Worm (Caenorhabditis elegans) whole organism, L1 larva: ENCODE data around the gene srw-94.

ENCODE experiments used
- F16B12.6 ChIP-seq: fragments of 150-350 bp; optimal IDR thresholded peaks from 2 replicates; lab custom pipeline; 2014; ENCODE audit warnings: missing biosample characterization, missing genetic modification characterization
- aly-2 ChIP-seq: fragments of 150-350 bp; optimal IDR thresholded peaks from 2 replicates; lab custom pipeline; 2014; ENCODE audit warnings: missing biosample characterization, missing genetic modification characterization
- ceh-63 ChIP-seq: fragments of 200-800 bp; sonication (Bioruptor generic); optimal IDR thresholded peaks from 2 replicates; lab custom pipeline; 2018; ENCODE audit warnings: mild to moderate bottlenecking, missing genetic modification characterization, missing compliant biosample characterization
- dpl-1 ChIP-seq, 3 experiments: fragments of 150-350 bp in 2 of 3; sonication (generic microtip) in 1 of 3; optimal IDR thresholded peaks; 2 replicates each; lab custom pipeline; 2014 to 2017; ENCODE audit warnings: missing biosample characterization in 3 of 3, missing genetic modification characterization in 3 of 3, missing genetic modification reagents in 3 of 3
- dsc-1 ChIP-seq: sonication (generic microtip); optimal IDR thresholded peaks from 2 replicates; lab custom pipeline; 2016; ENCODE audit warnings: mild to moderate bottlenecking, missing genetic modification characterization, missing compliant biosample characterization
- efl-1 ChIP-seq, 4 experiments: fragments of 150-350 bp; optimal IDR thresholded peaks in 3 of 4; peaks in 1 of 4; 1 replicate in 1 of 4; 2 replicates in 3 of 4; lab custom pipeline; 2014; ENCODE audit warnings: missing biosample characterization in 2 of 4, missing genetic modification characterization in 2 of 4, missing genetic modification reagents in 2 of 4
- efl-3 ChIP-seq: fragments of 200-800 bp; sonication (Bioruptor generic); optimal IDR thresholded peaks from 2 replicates; lab custom pipeline; 2018; ENCODE audit warnings: mild to moderate bottlenecking, missing genetic modification characterization, missing compliant biosample characterization
- egl-13 ChIP-seq: sonication (generic microtip); optimal IDR thresholded peaks from 2 replicates; lab custom pipeline; 2016; ENCODE audit warnings: missing genotype, missing genetic modification reagents, missing genetic modification characterization, missing compliant biosample characterization
- elt-2 ChIP-seq: sonication (generic microtip); optimal IDR thresholded peaks from 2 replicates; lab custom pipeline; 2016; ENCODE audit warnings: missing genetic modification characterization, mild to moderate bottlenecking, inconsistent platforms, missing compliant biosample characterization, missing genetic modification reagents
- ets-5 ChIP-seq: fragments of 200-800 bp; sonication (Bioruptor generic); IDR thresholded peaks from 2 replicates; pipeline ENCODE4 v1.3.6; 2022; ENCODE audit warnings: missing genetic modification characterization, missing compliant biosample characterization
- grh-1 ChIP-seq: fragments of 200-800 bp; sonication (Bioruptor generic); IDR thresholded peaks from 2 replicates; pipeline ENCODE4 v1.3.6; 2022; ENCODE audit warnings: missing genetic modification reagents, missing genetic modification characterization, missing compliant biosample characterization
- hlh-17 ChIP-seq: fragments of 200-800 bp; sonication (Bioruptor generic); optimal IDR thresholded peaks from 2 replicates; lab custom pipeline; 2018; ENCODE audit warnings: missing genetic modification characterization, mild to moderate bottlenecking, missing compliant biosample characterization, moderate library complexity, borderline replicate concordance
- hlh-4 ChIP-seq: sonication (generic microtip); optimal IDR thresholded peaks from 2 replicates; lab custom pipeline; 2016; ENCODE audit warnings: mild to moderate bottlenecking, missing genetic modification characterization, missing compliant biosample characterization
- hpl-2 ChIP-seq: fragments of 150-350 bp; optimal IDR thresholded peaks from 2 replicates; lab custom pipeline; 2014; ENCODE audit warnings: missing biosample characterization, missing genetic modification reagents, missing genetic modification characterization
- irx-1 ChIP-seq: sonication (generic microtip); optimal IDR thresholded peaks from 2 replicates; lab custom pipeline; 2016; ENCODE audit warnings: missing genetic modification characterization, missing compliant biosample characterization
- lin-14 ChIP-seq: fragments of 200-800 bp; sonication (Bioruptor generic); optimal IDR thresholded peaks from 2 replicates; lab custom pipeline; 2018; ENCODE audit warnings: mild to moderate bottlenecking, missing genetic modification characterization, moderate library complexity, missing compliant biosample characterization
- lin-15B ChIP-seq: fragments of 150-350 bp; sonication (generic microtip); optimal IDR thresholded peaks from 3 replicates; lab custom pipeline; 2014; ENCODE audit warnings: missing biosample characterization, missing genetic modification characterization
- lin-39 ChIP-seq: fragments of 150-350 bp; optimal IDR thresholded peaks from 2 replicates; lab custom pipeline; 2014; ENCODE audit warnings: missing biosample characterization, missing genetic modification reagents, missing genetic modification characterization
- lsy-2 ChIP-seq, 2 experiments: fragments of 150-350 bp; optimal IDR thresholded peaks; 2 replicates each; lab custom pipeline; 2014; ENCODE audit warnings: missing biosample characterization in 2 of 2, missing genetic modification characterization in 2 of 2
- mdl-1 ChIP-seq, 2 experiments: fragments of 150-350 bp; optimal IDR thresholded peaks; 2 replicates each; lab custom pipeline; 2014 to 2017; ENCODE audit warnings: missing biosample characterization in 2 of 2, missing genetic modification characterization in 2 of 2, inconsistent platforms in 1 of 2
- mep-1 ChIP-seq: fragments of 150-350 bp; optimal IDR thresholded peaks from 2 replicates; lab custom pipeline; 2014; ENCODE audit warnings: missing biosample characterization, missing genetic modification characterization
- nhr-11 ChIP-seq: fragments of 150-350 bp; optimal IDR thresholded peaks from 2 replicates; lab custom pipeline; 2014; ENCODE audit warnings: missing biosample characterization, missing genetic modification characterization
- nhr-237 ChIP-seq: fragments of 150-350 bp; optimal IDR thresholded peaks from 2 replicates; lab custom pipeline; 2014; ENCODE audit warnings: missing biosample characterization, missing genetic modification characterization
- nhr-28 ChIP-seq: fragments of 150-350 bp; optimal IDR thresholded peaks from 2 replicates; lab custom pipeline; 2014; ENCODE audit warnings: missing biosample characterization, missing genetic modification characterization
- nhr-77 ChIP-seq: fragments of 150-350 bp; optimal IDR thresholded peaks from 2 replicates; lab custom pipeline; 2014; ENCODE audit warnings: missing biosample characterization, missing genetic modification characterization
- nhr-85 ChIP-seq: sonication (generic microtip); peaks from one replicate; lab custom pipeline; 2016; ENCODE audit warnings: missing genetic modification characterization, inconsistent platforms, missing compliant biosample characterization
- rnt-1 ChIP-seq: sonication (generic microtip); optimal IDR thresholded peaks from 2 replicates; lab custom pipeline; 2016; ENCODE audit warnings: mild to moderate bottlenecking, missing genetic modification characterization, moderate library complexity, missing compliant biosample characterization
- skn-1 ChIP-seq: fragments of 150-350 bp; optimal IDR thresholded peaks from 2 replicates; lab custom pipeline; 2014; ENCODE audit warnings: missing biosample characterization, missing genetic modification characterization
- snu-23 ChIP-seq: sonication (generic microtip); optimal IDR thresholded peaks from 2 replicates; lab custom pipeline; 2016; ENCODE audit warnings: missing genetic modification characterization, missing compliant biosample characterization
- swsn-7 ChIP-seq: sonication (generic microtip); optimal IDR thresholded peaks from 2 replicates; lab custom pipeline; 2016; ENCODE audit warnings: missing genetic modification characterization, missing compliant biosample characterization
- unc-130 ChIP-seq: fragments of 150-350 bp; optimal IDR thresholded peaks from 2 replicates; lab custom pipeline; 2017; ENCODE audit warnings: missing biosample characterization, missing genetic modification characterization, inconsistent platforms
- unc-86 ChIP-seq: sonication (generic microtip); optimal IDR thresholded peaks from 2 replicates; lab custom pipeline; 2016; ENCODE audit warnings: missing genetic modification characterization, missing compliant biosample characterization
- xbp-1 ChIP-seq: sonication (generic microtip); optimal IDR thresholded peaks from 2 replicates; lab custom pipeline; 2016; ENCODE audit warnings: missing genetic modification characterization, missing compliant biosample characterization
- zag-1 ChIP-seq: fragments of 150-350 bp; optimal IDR thresholded peaks from 2 replicates; lab custom pipeline; 2014; ENCODE audit warnings: missing biosample characterization, missing genetic modification characterization
- zip-4 ChIP-seq: fragments of 200-800 bp; sonication (Bioruptor generic); optimal IDR thresholded peaks from 2 replicates; lab custom pipeline; 2018; ENCODE audit warnings: mild to moderate bottlenecking, missing genetic modification characterization, moderate library complexity, missing compliant biosample characterization

Gene srw-94

ce11 chrIV:4799114-4799513, 15.2 kb upstream of the srw-94 start, which contains the start of gene eor-1 (continued):
- TF ChIP-seq efl-1 (optimal IDR thresholded peaks at IDR 0.05; lab: Kevin White, UChicago): peak; percentile 42 to 55
- TF ChIP-seq efl-1 (GFP tag; optimal IDR thresholded peaks at IDR 0.05 in 1 of 2; lab: Kevin White, UChicago): peak; percentile 6 to 50
- no peak for TF ChIP-seq ets-5 (GFP tag; lab: Robert Waterston, UW)
- peak; percentile 30 for TF ChIP-seq lin-15B (tag; lab: Kevin White, UChicago)
- peak; percentile 3 for TF ChIP-seq aly-2 (tag; lab: Kevin White, UChicago)
- TF ChIP-seq F16B12.6 (tag; lab: Kevin White, UChicago): peak; percentile 14
- TF ChIP-seq xbp-1 (tag; lab: Kevin White, UChicago): peak; percentile 41
- no peak for TF ChIP-seq lin-14 (GFP tag; lab: Kevin White, UChicago)
- TF ChIP-seq elt-2 (tag; lab: Kevin White, UChicago): no peak
- TF ChIP-seq hpl-2 (GFP tag; lab: Kevin White, UChicago): no peak
- peak; percentile 67 for TF ChIP-seq nhr-85 (tag; lab: Kevin White, UChicago)
- no peak for TF ChIP-seq nhr-77 (tag; lab: Kevin White, UChicago)
- peak; percentile 20 for TF ChIP-seq skn-1 (tag; lab: Kevin White, UChicago)
- TF ChIP-seq lin-39 (tag; lab: Kevin White, UChicago): no peak
- no peak for TF ChIP-seq egl-13 (tag; lab: Kevin White, UChicago)
- no peak for TF ChIP-seq grh-1
- TF ChIP-seq rnt-1: peak; percentile 17
- peak; percentile 62 for TF ChIP-seq snu-23
- TF ChIP-seq dsc-1 (tag; lab: Kevin White, UChicago): peak; percentile 26
- no peak for TF ChIP-seq unc-130 (tag; lab: Kevin White, UChicago)
- TF ChIP-seq unc-86 (tag; lab: Kevin White, UChicago): no peak
- TF ChIP-seq nhr-28 (tag; lab: Kevin White, UChicago): no peak
- no peak for TF ChIP-seq mep-1 (tag; lab: Kevin White, UChicago)
- TF ChIP-seq dpl-1 (GFP tag; optimal IDR thresholded peaks at IDR 0.05; lab: Kevin White, UChicago): peak; percentile 15 to 69 (median 22)
- no peak for TF ChIP-seq efl-3 (GFP tag; lab: Kevin White, UChicago)

- TF ChIP-seq irx-1: no peak
These were observed 11.8 kb upstream of the srw-94 start, which contains the start of gene dpf-7 for ce11 chrIV:4802494-4802893. TSS of gene dpf-7 (minus strand) at chrIV:4802594.

- TF ChIP-seq hlh-4 (tag; lab: Kevin White, UChicago): no peak
- TF ChIP-seq nhr-85 (tag; lab: Kevin White, UChicago): peak; percentile 10
These were observed 7.8 kb upstream of the srw-94 start, which contains the start of gene dpf-5 for ce11 chrIV:4806486-4806885. TSS of gene dpf-5 (minus strand) at chrIV:4806586.

- TF ChIP-seq rnt-1: no peak
- TF ChIP-seq swsn-7 (tag; lab: Kevin White, UChicago): no peak
- no peak for TF ChIP-seq zip-4
- no peak for TF ChIP-seq mdl-1 (tag; optimal IDR thresholded peaks at IDR 0.05; lab: Kevin White, UChicago)
- no peak for TF ChIP-seq grh-1
- TF ChIP-seq zag-1: no peak
- no peak for TF ChIP-seq unc-130 (tag; lab: Kevin White, UChicago)
- no peak for TF ChIP-seq dsc-1 (tag; lab: Kevin White, UChicago)
- no peak for TF ChIP-seq hlh-17 (GFP tag; lab: Kevin White, UChicago)
- TF ChIP-seq efl-1 (optimal IDR thresholded peaks at IDR 0.05; lab: Kevin White, UChicago): no peak
- TF ChIP-seq efl-1 (GFP tag; optimal IDR thresholded peaks at IDR 0.05 in 1 of 2; lab: Kevin White, UChicago): no peak
- no peak for TF ChIP-seq ceh-63 (GFP tag; lab: Kevin White, UChicago)
- TF ChIP-seq nhr-237 (tag; lab: Kevin White, UChicago): no peak
- TF ChIP-seq nhr-11 (tag; lab: Kevin White, UChicago): no peak
- TF ChIP-seq lsy-2 (tag; optimal IDR thresholded peaks at IDR 0.05; lab: Kevin White, UChicago): no peak
These were observed 7.1 kb upstream of the srw-94 start, which contains the start of gene H06H21.11 for ce11 chrIV:4807219-4807618. TSS of gene H06H21.11 (minus strand) at chrIV:4807319.
